Worm (Caenorhabditis elegans): ENCODE measurements around the gene F36H5.9.

The F36H5.9 gene

DNA sequence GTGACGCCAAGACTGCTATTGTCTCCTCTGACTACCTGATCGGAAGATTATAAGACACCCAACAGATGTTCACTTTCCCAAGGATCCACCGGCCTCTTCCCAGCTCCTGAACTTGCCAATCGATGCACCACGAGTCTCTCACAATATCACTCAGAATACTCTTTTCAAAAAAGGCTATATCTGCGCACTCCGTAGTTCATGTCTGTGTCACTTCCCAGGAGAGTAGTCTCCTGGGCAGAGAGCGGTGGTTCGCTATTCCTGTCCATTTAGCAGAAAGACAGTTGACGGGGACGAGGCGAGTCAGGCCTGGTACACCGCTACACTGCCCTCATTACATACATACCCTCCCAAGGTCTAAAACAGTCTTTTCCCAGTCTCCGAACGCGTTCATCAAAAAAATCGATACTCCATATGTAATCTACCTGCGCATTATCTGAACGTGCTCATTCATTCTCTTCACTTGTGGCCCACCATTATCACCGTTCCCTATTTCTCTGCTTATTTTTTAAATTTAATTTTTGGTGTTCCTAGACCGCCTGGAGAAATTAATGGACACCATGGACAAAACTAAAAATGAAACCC, 38.0 kb downstream of the F36H5.9 start, which contains the start of gene btb-6:
btb-6 (plus strand) TSS at position 532 of the 582 bp plus-strand sequence.
- TF ChIP-seq lin-13 (GFP tag; optimal IDR thresholded peaks at IDR 0.05), result no peak
- TF ChIP-seq lir-3 (tag; optimal IDR thresholded peaks at IDR 0.05; ENCODE audit: poor library complexity), result no peak
- no peak for TF ChIP-seq elt-3 (tag; optimal IDR thresholded peaks at IDR 0.05)

DNA sequence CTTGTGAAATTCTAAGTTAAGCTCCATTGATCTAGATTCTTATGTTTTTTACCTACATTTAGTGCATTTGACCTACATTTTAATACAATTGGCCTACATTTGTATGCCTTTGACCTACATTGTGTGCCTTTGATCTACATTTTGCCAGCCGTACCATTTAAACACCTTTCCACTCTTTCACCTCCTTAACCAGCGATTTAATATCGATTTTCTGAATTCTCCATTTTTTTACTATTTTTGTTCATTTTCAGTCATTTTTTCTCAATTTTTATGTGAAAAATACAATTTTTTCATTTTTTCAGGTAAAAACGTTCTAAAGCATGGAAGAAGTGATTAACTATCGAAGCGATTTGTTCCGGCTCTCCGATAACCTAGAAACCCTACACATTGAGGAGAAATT, 40.0 kb downstream of the F36H5.9 start, which contains the start of gene btb-7:
btb-7 (plus strand) TSS at position 301 of the 400 bp plus-strand sequence.
- TF ChIP-seq elt-3 (tag; optimal IDR thresholded peaks at IDR 0.05) (no peak), ceh-90 (tag; optimal IDR thresholded peaks at IDR 0.05) (no peak), lin-39 (tag; optimal IDR thresholded peaks at IDR 0.05) (no peak), nhr-11 (tag; optimal IDR thresholded peaks at IDR 0.05) (no peak), aha-1 (tag; optimal IDR thresholded peaks at IDR 0.05) (no peak), mab-9 (GFP tag; IDR thresholded peaks at IDR 0.05) (no peak), lir-3 (tag; optimal IDR thresholded peaks at IDR 0.05; ENCODE audit: poor library complexity) (no peak), fkh-8 (tag; optimal IDR thresholded peaks at IDR 0.05) (no peak)

DNA sequence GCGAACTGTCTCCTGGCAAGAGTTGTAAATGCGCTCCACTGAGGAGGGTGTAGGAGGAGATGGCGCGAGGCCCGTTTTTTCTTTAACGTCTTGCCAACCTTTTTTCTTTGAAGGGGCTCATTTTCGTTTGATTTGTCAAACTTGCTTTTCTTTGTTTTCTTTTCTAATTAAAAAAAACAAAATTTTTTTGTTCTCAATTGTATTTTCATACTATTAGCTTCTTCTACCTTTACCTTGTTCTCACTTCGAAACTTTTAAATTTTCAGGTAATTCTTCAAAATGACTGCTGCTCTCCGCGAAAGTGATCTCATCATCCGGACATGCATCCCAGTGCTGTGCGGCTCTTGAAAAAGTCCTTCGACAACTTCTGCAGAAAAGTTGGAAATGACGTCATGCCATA, 42.9 kb downstream of the F36H5.9 start, which contains the start of gene fbxa-184:
fbxa-184 (plus strand) TSS at position 301 of the 400 bp plus-strand sequence.
- TF ChIP-seq ets-5 (GFP tag; IDR thresholded peaks at IDR 0.05) (no peak), ceh-63 (GFP tag; optimal IDR thresholded peaks at IDR 0.05) (no peak), tbx-2 (tag; optimal IDR thresholded peaks at IDR 0.05) (no peak), sptf-1 (tag; optimal IDR thresholded peaks at IDR 0.05) (no peak), hlh-17 (GFP tag; optimal IDR thresholded peaks at IDR 0.05; ENCODE audit: borderline replicate concordance) (no peak), lin-15B (tag; optimal IDR thresholded peaks at IDR 0.05) (no peak), irx-1 (tag; optimal IDR thresholded peaks at IDR 0.05) (no peak), aly-2 (tag; optimal IDR thresholded peaks at IDR 0.05) (no peak), skn-1 (tag; optimal IDR thresholded peaks at IDR 0.05) (no peak), efl-3 (GFP tag; optimal IDR thresholded peaks at IDR 0.05) (no peak), C34B4.2 (tag; optimal IDR thresholded peaks at IDR 0.05) (no peak), swsn-7 (tag; optimal IDR thresholded peaks at IDR 0.05) (no peak), nhr-47 (tag; optimal IDR thresholded peaks at IDR 0.05) (no peak)

DNA sequence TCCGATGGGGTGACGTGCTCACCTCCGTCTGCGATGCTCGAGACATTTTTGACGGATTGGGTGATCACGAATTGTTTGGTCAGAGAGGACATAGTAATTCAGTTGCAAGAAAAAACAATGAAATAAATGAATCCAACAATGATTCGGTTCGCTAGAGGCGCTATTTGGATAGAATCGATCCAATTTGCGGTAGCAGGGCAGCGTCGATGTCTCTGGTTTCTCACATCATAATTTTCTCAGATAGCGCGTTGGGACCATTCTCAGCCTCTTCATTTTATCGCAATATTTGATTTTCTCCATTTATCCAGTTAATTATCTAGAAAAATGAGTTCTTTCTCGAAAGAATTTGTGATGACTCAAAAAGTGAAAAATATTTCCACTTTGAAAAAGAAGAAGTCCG, 46.5 kb downstream of the F36H5.9 start, which contains the start of gene sdz-18:
sdz-18 (minus strand) TSS at position 101 of the 400 bp plus-strand sequence.
- no peak for TF ChIP-seq unc-86 (tag; optimal IDR thresholded peaks at IDR 0.05)
- no peak for TF ChIP-seq nhr-12 (tag; optimal IDR thresholded peaks at IDR 0.05)
- no peak for TF ChIP-seq pqm-1 (tag; optimal IDR thresholded peaks at IDR 0.05)
- TF ChIP-seq nhr-237 (tag; optimal IDR thresholded peaks at IDR 0.05), result no peak
- no peak for TF ChIP-seq ztf-4 (tag; optimal IDR thresholded peaks at IDR 0.05)
- no peak for TF ChIP-seq nhr-76 (tag; optimal IDR thresholded peaks at IDR 0.05)
- TF ChIP-seq isw-1 (GFP tag; IDR thresholded peaks at IDR 0.05), result no peak
- no peak for TF ChIP-seq snpc-4 (tag; optimal IDR thresholded peaks at IDR 0.05)
- no peak for TF ChIP-seq tbx-2 (tag; optimal IDR thresholded peaks at IDR 0.05)
- no peak for TF ChIP-seq nhr-90 (tag; optimal IDR thresholded peaks at IDR 0.05; ENCODE audit: poor library complexity)
- no peak for TF ChIP-seq egl-27 (tag; optimal IDR thresholded peaks at IDR 0.05)
- TF ChIP-seq skn-1 (tag; optimal IDR thresholded peaks at IDR 0.05), result no peak
- TF ChIP-seq nhr-28 (tag; optimal IDR thresholded peaks at IDR 0.05), result no peak
- TF ChIP-seq ceh-88 (GFP tag; IDR thresholded peaks at IDR 0.05), result no peak

DNA sequence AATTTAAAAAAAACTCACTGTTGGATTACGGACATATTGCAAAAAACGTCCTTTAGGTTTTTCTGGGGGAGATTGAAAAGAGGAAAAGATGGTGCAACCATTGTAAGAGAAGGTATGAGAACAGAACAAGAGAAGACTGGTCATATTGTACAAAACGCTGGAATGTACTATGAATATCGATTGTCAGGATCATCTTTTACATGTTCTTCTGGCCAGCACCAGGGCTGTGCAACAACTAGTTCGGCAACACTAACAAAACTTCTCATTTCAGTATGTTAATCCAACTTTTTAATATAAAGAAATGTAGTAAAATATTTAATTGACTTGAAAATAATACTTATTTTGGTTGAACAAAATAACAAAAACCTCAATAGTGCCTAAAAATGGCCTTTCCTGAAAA, 49.5 kb downstream of the F36H5.9 start, which contains the start of gene fbxb-47:
fbxb-47 (minus strand) TSS at position 101 of the 400 bp plus-strand sequence.
- no peak for TF ChIP-seq mdl-1 (tag; optimal IDR thresholded peaks at IDR 0.05)
- no peak for TF ChIP-seq hpl-2 (GFP tag; optimal IDR thresholded peaks at IDR 0.05)
- no peak for TF ChIP-seq elt-2 (tag; optimal IDR thresholded peaks at IDR 0.05)
- no peak for TF ChIP-seq egl-13 (tag; optimal IDR thresholded peaks at IDR 0.05)
- no peak for TF ChIP-seq jun-1 (tag; optimal IDR thresholded peaks at IDR 0.05)
- TF ChIP-seq ceh-90 (tag; optimal IDR thresholded peaks at IDR 0.05), result no peak
- TF ChIP-seq sptf-1 (tag; optimal IDR thresholded peaks at IDR 0.05), result no peak
- TF ChIP-seq lin-35 (GFP tag; optimal IDR thresholded peaks at IDR 0.05), result no peak
- no peak for TF ChIP-seq irx-1 (tag; optimal IDR thresholded peaks at IDR 0.05)
- no peak for TF ChIP-seq grh-1 (GFP tag; IDR thresholded peaks at IDR 0.05)
- TF ChIP-seq snu-23 (GFP tag; optimal IDR thresholded peaks at IDR 0.05), result no peak
- TF ChIP-seq ets-5 (GFP tag; IDR thresholded peaks at IDR 0.05), result no peak
- TF ChIP-seq blmp-1 (tag; optimal IDR thresholded peaks at IDR 0.05), result no peak
- no peak for TF ChIP-seq skn-1 (tag; optimal IDR thresholded peaks at IDR 0.05)
- no peak for TF ChIP-seq nhr-28 (tag; optimal IDR thresholded peaks at IDR 0.05)
- no peak for TF ChIP-seq dsc-1 (tag; optimal IDR thresholded peaks at IDR 0.05)

All from whole organism, L1 larva.